Fruit fly (Drosophila melanogaster): ENCODE results near the gene PIG-P.

dm6 chr3R:26106595-26107152 is 48.7 kb upstream of the PIG-P start, which contains the start of gene Cipc:
- TF ChIP-seq jim (GFP tag; optimal IDR thresholded peaks at IDR 0.05) (no peak), Hr78 (GFP tag; optimal IDR thresholded peaks at IDR 0.05) (no peak), tai (GFP tag; optimal IDR thresholded peaks at IDR 0.05) (no peak), psq (GFP tag; optimal IDR thresholded peaks at IDR 0.05) (peak; percentile 32), fru (GFP tag; optimal IDR thresholded peaks at IDR 0.05) (peak; percentile 37), woc (GFP tag; optimal IDR thresholded peaks at IDR 0.05) (peak; percentile 42), lola (GFP tag; optimal IDR thresholded peaks at IDR 0.05) (no peak), HLH106 (tag; optimal IDR thresholded peaks at IDR 0.05) (peak; percentile 67), OdsH (GFP tag; optimal IDR thresholded peaks at IDR 0.05) (peak; percentile 46), Sp1 (GFP tag; optimal IDR thresholded peaks at IDR 0.05) (peak; percentile 71)

Measured in whole organism, wandering third instar larva.